Fruit fly (Drosophila melanogaster) whole organism, pupa: ENCODE data around the gene Agpat4.

Experiments
- CG10348 ChIP-seq: fragments of 200-800 bp; sonication (Bioruptor generic); IDR thresholded peaks from 2 replicates; pipeline ENCODE4 v1.3.6; 2022; ENCODE audit warnings: missing biosample characterization, missing genetic modification characterization
- CG12605 ChIP-seq: fragments of 200-800 bp; sonication (Bioruptor generic); IDR thresholded peaks from 2 replicates; pipeline ENCODE4 v1.3.6; 2022; ENCODE audit warnings: missing biosample characterization, missing genetic modification characterization
- CG13204 ChIP-seq: fragments of 200-800 bp; sonication (Bioruptor generic); optimal IDR thresholded peaks from 2 replicates; lab custom pipeline; 2018; ENCODE audit warnings: missing biosample characterization, mild to moderate bottlenecking, missing genetic modification characterization, moderate library complexity
- CG14655 ChIP-seq: fragments of 200-800 bp; sonication (Bioruptor generic); optimal IDR thresholded peaks from 3 replicates; lab custom pipeline; 2017; ENCODE audit warnings: mild to moderate bottlenecking, missing biosample characterization, missing genetic modification reagents, missing genetic modification characterization
- CG15710 ChIP-seq: fragments of 200-800 bp; sonication (Bioruptor generic); optimal IDR thresholded peaks from 2 replicates; lab custom pipeline; 2018; ENCODE audit warnings: missing biosample characterization, mild to moderate bottlenecking, missing genetic modification characterization, moderate library complexity
- CG17806 ChIP-seq: fragments of 200-800 bp; sonication (Bioruptor generic); optimal IDR thresholded peaks from 2 replicates; lab custom pipeline; 2018; ENCODE audit warnings: missing biosample characterization, mild to moderate bottlenecking, missing genetic modification characterization, moderate library complexity
- CG32121 ChIP-seq: fragments of 200-800 bp; sonication (Bioruptor generic); IDR thresholded peaks from 2 replicates; pipeline ENCODE4 v1.3.6; 2022; ENCODE audit warnings: missing biosample characterization, missing genetic modification characterization
- CG34367 ChIP-seq: fragments of 200-800 bp; sonication (Bioruptor generic); optimal IDR thresholded peaks from 2 replicates; lab custom pipeline; 2018; ENCODE audit warnings: missing biosample characterization, mild to moderate bottlenecking, missing genetic modification characterization
- CG4496 ChIP-seq: fragments of 200-800 bp; sonication (Bioruptor generic); IDR thresholded peaks from 3 replicates; pipeline ENCODE4 v1.3.6; 2022; ENCODE audit warnings: missing biosample characterization, missing genetic modification characterization
- CG8159 ChIP-seq: fragments of 200-800 bp; sonication (Bioruptor generic); optimal IDR thresholded peaks from 3 replicates; lab custom pipeline; 2018; ENCODE audit warnings: missing biosample characterization, mild to moderate bottlenecking, missing genetic modification characterization, moderate library complexity
- CG8301 ChIP-seq: fragments of 200-800 bp; sonication (Bioruptor generic); optimal IDR thresholded peaks from 2 replicates; lab custom pipeline; 2018; ENCODE audit warnings: missing biosample characterization, mild to moderate bottlenecking, missing genetic modification characterization
- CG9948 ChIP-seq: fragments of 200-800 bp; sonication (Bioruptor generic); optimal IDR thresholded peaks from 2 replicates; lab custom pipeline; 2018; ENCODE audit warnings: missing biosample characterization, mild to moderate bottlenecking, missing genetic modification characterization, moderate library complexity
- D1 ChIP-seq: fragments of 200-800 bp; sonication (Bioruptor generic); optimal IDR thresholded peaks from 2 replicates; lab custom pipeline; 2018; ENCODE audit warnings: missing biosample characterization, mild to moderate bottlenecking, missing genetic modification characterization, moderate library complexity
- EcR ChIP-seq: fragments of 200-800 bp; sonication (Bioruptor generic); optimal IDR thresholded peaks from 3 replicates; lab custom pipeline; 2019; ENCODE audit warnings: missing biosample characterization, missing genetic modification characterization, mild to moderate bottlenecking, moderate library complexity, missing genetic modification reagents
- Ets98B ChIP-seq: fragments of 200-800 bp; sonication (Bioruptor generic); IDR thresholded peaks from 2 replicates; pipeline ENCODE4 v1.3.6; 2022; ENCODE audit warnings: missing biosample characterization, missing genetic modification characterization
- Pif1A ChIP-seq: fragments of 200-800 bp; sonication (Bioruptor generic); optimal IDR thresholded peaks from 3 replicates; lab custom pipeline; 2016; ENCODE audit warnings: missing biosample characterization, missing genetic modification characterization
- Pif1B ChIP-seq: fragments of 200-800 bp; sonication (Bioruptor generic); optimal IDR thresholded peaks from 3 replicates; lab custom pipeline; 2016; ENCODE audit warnings: missing biosample characterization, missing genetic modification characterization
- Snoo ChIP-seq: fragments of 200-800 bp; sonication (Bioruptor generic); optimal IDR thresholded peaks from 3 replicates; lab custom pipeline; 2017; ENCODE audit warnings: missing biosample characterization, mild to moderate bottlenecking, missing genetic modification characterization, inconsistent platforms
- fd96Ca ChIP-seq: fragments of 200-800 bp; sonication (Bioruptor generic); IDR thresholded peaks from 3 replicates; pipeline ENCODE4 v1.3.6; 2022; ENCODE audit warnings: missing biosample characterization, missing genetic modification characterization
- gl ChIP-seq: fragments of 200-800 bp; sonication (Bioruptor generic); optimal IDR thresholded peaks from 2 replicates; lab custom pipeline; 2018; ENCODE audit warnings: missing biosample characterization, mild to moderate bottlenecking, missing genetic modification characterization
- rn ChIP-seq: fragments of 200-800 bp; sonication (Bioruptor generic); IDR thresholded peaks from 2 replicates; pipeline ENCODE4 v1.3.6; 2022; ENCODE audit warnings: missing biosample characterization, missing genetic modification characterization

Agpat4 gene

dm6 chr3L:16392203-16392800, 10.9 kb upstream of the Agpat4 start:
- TF ChIP-seq fd96Ca (GFP tag; lab: Robert Waterston, UW) (0 out of 3 replicates have a peak, but pooled peaks have one; percentile 20), EcR (GFP tag; lab: Kevin White, UChicago) (peak; percentile 91), rn (GFP tag; lab: Robert Waterston, UW) (no peak), Pif1A (GFP tag; lab: Kevin White, UChicago) (no peak), CG12605 (GFP tag; lab: Robert Waterston, UW) (no peak), CG9948 (tag; lab: Kevin White, UChicago) (no peak), Snoo (tag; lab: Kevin White, UChicago) (no peak), CG8159 (tag; lab: Kevin White, UChicago) (no peak), CG4496 (GFP tag; lab: Robert Waterston, UW) (no peak), CG10348 (no peak), CG32121 (GFP tag; lab: Robert Waterston, UW) (no peak)
- TF ChIP-seq, all 21 proteins: peak for 2

DNA sequence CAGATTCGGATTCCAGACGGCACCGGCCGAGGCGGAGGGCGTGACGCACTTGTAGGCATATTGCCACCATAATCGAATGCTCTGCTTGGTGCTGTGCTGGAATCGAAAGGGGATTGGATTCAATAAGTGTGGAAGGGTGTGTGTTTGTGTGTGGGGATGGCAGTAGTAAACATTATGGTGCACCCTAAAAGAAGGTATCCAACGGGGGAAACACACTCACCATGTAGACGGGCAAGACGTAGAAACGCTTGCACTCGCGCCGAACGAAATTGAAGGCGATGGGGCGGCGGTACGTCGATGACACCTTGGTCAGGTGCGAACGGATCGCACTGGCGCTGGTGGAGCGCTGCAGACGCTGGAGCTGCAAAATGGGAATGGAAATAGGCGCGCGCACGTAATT, 9.9 kb upstream of the Agpat4 start:
- TF ChIP-seq CG12605 (GFP tag; lab: Robert Waterston, UW) = no peak
- TF ChIP-seq fd96Ca (GFP tag; lab: Robert Waterston, UW) = 0 out of 3 replicates have a peak, but pooled peaks have one; percentile 5

- TF ChIP-seq Pif1B (GFP tag; lab: Kevin White, UChicago) (no peak), CG4496 (GFP tag; lab: Robert Waterston, UW) (no peak), EcR (GFP tag; lab: Kevin White, UChicago) (no peak), CG12605 (GFP tag; lab: Robert Waterston, UW) (no peak), gl (tag; lab: Kevin White, UChicago) (no peak)
Observed at dm6 chr3L:16390793-16391192, 9.4 kb upstream of the Agpat4 start.

DNA sequence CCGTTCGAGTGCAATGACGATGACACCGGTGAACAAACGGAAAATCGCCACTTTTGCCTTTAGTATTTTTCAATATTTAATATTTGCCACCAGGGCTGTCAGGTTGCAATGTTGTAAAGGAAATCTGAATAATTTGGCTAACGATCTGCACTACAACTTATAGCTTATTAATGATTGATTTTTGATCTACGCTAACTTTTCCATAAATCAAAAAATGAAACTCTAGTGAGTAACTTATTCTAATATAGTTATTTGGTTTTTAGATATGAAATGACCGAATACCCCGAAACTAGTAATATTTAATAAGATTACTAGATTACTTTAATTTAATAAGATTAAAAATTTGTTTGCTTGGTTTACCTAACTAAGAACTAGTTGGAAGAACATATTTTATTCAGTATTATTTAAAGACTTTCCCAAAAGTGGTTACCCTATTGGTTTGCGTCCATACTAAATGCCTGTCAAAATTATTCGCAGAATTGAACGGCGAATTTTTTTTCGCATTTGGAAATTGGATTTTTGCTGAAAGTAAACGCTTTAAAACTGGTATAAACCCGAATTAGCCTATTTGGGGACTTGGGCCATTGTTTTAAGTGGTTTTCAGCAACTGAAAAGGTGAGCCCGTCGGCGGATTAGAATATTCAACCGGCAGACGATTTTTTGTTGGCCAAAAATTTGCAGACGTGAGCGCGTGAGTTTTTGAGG, 4.7 kb upstream of the Agpat4 start, which contains the start of the genes Agpat3 and RAF2:
Gene Agpat3 (minus strand): TSS at position 78 of the 705 bp plus-strand sequence.
Gene RAF2 (plus strand): TSS at position 448 of the 705 bp plus-strand sequence.
- TF ChIP-seq CG13204 (GFP tag; lab: Kevin White, UChicago) (no peak), CG4496 (GFP tag; lab: Robert Waterston, UW) (no peak; the same call in 2 of the 3 replicates), CG10348 (no peak), CG8159 (tag; lab: Kevin White, UChicago) (peak; percentile 48), D1 (tag; lab: Kevin White, UChicago) (no peak), CG17806 (tag; lab: Kevin White, UChicago) (peak; percentile 34), Pif1B (GFP tag; lab: Kevin White, UChicago) (no peak), rn (GFP tag; lab: Robert Waterston, UW) (0 out of 2 replicates have a peak, but pooled peaks have one; percentile 13), fd96Ca (GFP tag; lab: Robert Waterston, UW) (no peak), EcR (GFP tag; lab: Kevin White, UChicago) (no peak), Pif1A (GFP tag; lab: Kevin White, UChicago) (no peak), CG8301 (tag; lab: Kevin White, UChicago) (no peak), CG15710 (tag; lab: Kevin White, UChicago) (peak; percentile 55), CG9948 (tag; lab: Kevin White, UChicago) (peak; percentile 35), Ets98B (GFP tag; lab: Robert Waterston, UW) (no peak), CG34367 (tag; lab: Kevin White, UChicago) (no peak), CG12605 (GFP tag; lab: Robert Waterston, UW) (0 out of 2 replicates have a peak, but pooled peaks have one; percentile 5), gl (tag; lab: Kevin White, UChicago) (no peak), Snoo (tag; lab: Kevin White, UChicago) (no peak)

DNA sequence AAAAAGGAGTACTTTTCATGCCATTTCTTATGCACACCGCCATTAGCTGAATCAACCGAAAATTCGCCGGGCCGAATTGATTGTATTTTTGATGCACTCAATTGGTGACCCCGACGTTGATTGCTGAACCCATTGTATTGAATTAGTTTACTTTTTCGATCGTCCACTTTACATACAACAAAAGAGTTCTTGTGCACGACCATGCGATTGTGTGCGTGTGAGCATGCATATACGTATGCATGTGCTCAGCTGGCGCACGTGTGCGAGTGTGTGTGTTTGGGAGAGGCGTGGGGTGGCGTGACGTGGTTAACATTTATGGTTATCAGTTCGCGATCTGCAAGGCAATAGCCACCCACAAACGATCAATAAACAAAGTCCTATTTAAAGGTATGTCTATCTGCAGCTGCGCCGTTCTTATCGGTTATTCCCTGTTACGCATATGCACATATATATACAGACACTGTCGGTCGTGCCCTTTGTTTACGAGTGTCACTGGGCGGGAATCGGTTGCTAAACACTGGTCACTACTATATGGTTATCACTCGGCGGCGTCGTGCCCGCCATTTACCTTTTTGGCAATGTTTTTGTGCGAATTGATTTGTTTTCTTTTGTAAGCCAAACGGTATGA, 4.0 kb upstream of the Agpat4 start:
- TF ChIP-seq CG4496 (GFP tag; lab: Robert Waterston, UW) (0 out of 3 replicates have a peak, but pooled peaks have one; percentile 52), Pif1A (GFP tag; lab: Kevin White, UChicago) (peak; percentile 43), rn (GFP tag; lab: Robert Waterston, UW) (no peak), CG10348 (no peak), EcR (GFP tag; lab: Kevin White, UChicago) (peak; percentile 93), CG12605 (GFP tag; lab: Robert Waterston, UW) (0 out of 2 replicates have a peak, but pooled peaks have one; percentile 14), CG17806 (tag; lab: Kevin White, UChicago) (no peak), Ets98B (GFP tag; lab: Robert Waterston, UW) (no peak), gl (tag; lab: Kevin White, UChicago) (no peak), D1 (tag; lab: Kevin White, UChicago) (no peak), CG14655 (GFP tag; lab: Kevin White, UChicago) (no peak), CG8159 (tag; lab: Kevin White, UChicago) (no peak)
